Fruit fly (Drosophila melanogaster): ENCODE results near the gene Mi-2.

Gene Mi-2

dm6 chr3L:19914833-19915232 lies 4.8 kb upstream of the Mi-2 start, which contains the start of gene Rpn1 (continued):
- TF ChIP-seq zen2 (GFP tag; IDR thresholded peaks at IDR 0.05; ENCODE audit: partially characterized antibody) (no peak), inv (GFP tag; IDR thresholded peaks at IDR 0.05; ENCODE audit: partially characterized antibody) (0 out of 2 replicates have a peak, but pooled peaks have one; percentile 26), Oli (tag; optimal IDR thresholded peaks at IDR 0.05) (no peak), run (tag; optimal IDR thresholded peaks at IDR 0.05) (no peak), crp (GFP tag; optimal IDR thresholded peaks at IDR 0.05) (peak in 1 of 2 experiments; percentile 30), CG15514 (GFP tag; optimal IDR thresholded peaks at IDR 0.05) (peak; percentile 76), gfzf (GFP tag; optimal IDR thresholded peaks at IDR 0.05) (peak; percentile 93), CG15601 (tag; optimal IDR thresholded peaks at IDR 0.05) (peak; percentile 43), bab2 (GFP tag; optimal IDR thresholded peaks at IDR 0.05) (no peak), CTCF (GFP tag; optimal IDR thresholded peaks at IDR 0.05) (no peak), trh (GFP tag; optimal IDR thresholded peaks at IDR 0.05) (no peak), Hmr (GFP tag; optimal IDR thresholded peaks at IDR 0.05) (no peak), CG7786 (GFP tag; optimal IDR thresholded peaks at IDR 0.05) (no peak), CG12659 (GFP tag; optimal IDR thresholded peaks at IDR 0.05) (peak; percentile 39), CG30431 (GFP tag; optimal IDR thresholded peaks at IDR 0.05) (no peak), H2.0 (GFP tag; IDR thresholded peaks at IDR 0.05) (no peak), dati (GFP tag; IDR thresholded peaks at IDR 0.05) (no peak), nmo (GFP tag; optimal IDR thresholded peaks at IDR 0.05) (peak; percentile 33), Elba2 (GFP tag; optimal IDR thresholded peaks at IDR 0.05) (no peak), MBD-R2 (GFP tag; IDR thresholded peaks at IDR 0.05) (peak; percentile 91), Atf3 (GFP tag; optimal IDR thresholded peaks at IDR 0.05) (no peak), ci (GFP tag; IDR thresholded peaks at IDR 0.05) (peak; percentile 49; the same call in 2 of the 3 replicates), da (GFP tag; optimal IDR thresholded peaks at IDR 0.05) (no peak), Ets97D (GFP tag; optimal IDR thresholded peaks at IDR 0.05) (peak; percentile 64), HLH4C (GFP tag; IDR thresholded peaks at IDR 0.05; ENCODE audit: partially characterized antibody) (peak; percentile 58; the same call in 1 of the 3 replicates), CG3065 (GFP tag; optimal IDR thresholded peaks at IDR 0.05) (no peak), CG18619 (GFP tag; optimal IDR thresholded peaks at IDR 0.05) (no peak), Doc2 (GFP tag; IDR thresholded peaks at IDR 0.05) (no peak), chinmo (GFP tag; IDR thresholded peaks at IDR 0.05; ENCODE audit: partially characterized antibody) (no peak), CG12155 (GFP tag; optimal IDR thresholded peaks at IDR 0.05) (peak; percentile 9), tup (GFP tag; optimal IDR thresholded peaks at IDR 0.05) (no peak), bigmax (GFP tag; optimal IDR thresholded peaks at IDR 0.05) (no peak), CrebB (tag; optimal IDR thresholded peaks at IDR 0.05) (no peak), CG2678 (tag; optimal IDR thresholded peaks at IDR 0.05) (no peak), CG6175 (GFP tag; IDR thresholded peaks at IDR 0.05) (no peak), tna (GFP tag; IDR thresholded peaks at IDR 0.05; ENCODE audit: partially characterized antibody) (no peak; the same call in 1 of the 2 replicates), sqz (GFP tag; optimal IDR thresholded peaks at IDR 0.05) (no peak), Lhr (GFP tag; optimal IDR thresholded peaks at IDR 0.05) (peak; percentile 71), HmgZ (tag; optimal IDR thresholded peaks at IDR 0.05) (peak; percentile 74), GATAe (GFP tag; conservative IDR thresholded peaks at IDR 0.05) (no peak), ato (GFP tag; IDR thresholded peaks at IDR 0.05; ENCODE audit: partially characterized antibody) (no peak), B-H1 (GFP tag; IDR thresholded peaks at IDR 0.05) (no peak), CG42726 (GFP tag; IDR thresholded peaks at IDR 0.05; ENCODE audit: partially characterized antibody) (peak; percentile 49; the same call in 1 of the 2 replicates), CG15696 (tag; optimal IDR thresholded peaks at IDR 0.05) (no peak), klu (GFP tag; IDR thresholded peaks at IDR 0.05) (no peak), CG2889 (GFP tag; IDR thresholded peaks at IDR 0.05) (no peak), cg (GFP tag; optimal IDR thresholded peaks at IDR 0.05) (no peak), CG31441 (GFP tag; IDR thresholded peaks at IDR 0.05) (no peak), CG8089 (GFP tag; optimal IDR thresholded peaks at IDR 0.05) (no peak), Adf1 (GFP tag; IDR thresholded peaks at IDR 0.05) (peak; percentile 32; the same call in 1 of the 2 replicates), CG10565 (GFP tag; optimal IDR thresholded peaks at IDR 0.05) (no peak)

Measured in whole organism, embryonic.